Worm (Caenorhabditis elegans) whole organism, L2 larva: ENCODE data around the gene C05D11.5.

ENCODE experiments used
- C34F6.9 ChIP-seq: fragments of 150-350 bp; optimal IDR thresholded peaks from 2 replicates; lab custom pipeline; 2014; ENCODE audit warnings: missing biosample characterization, missing genetic modification characterization
- F13H6.1 ChIP-seq: sonication (generic microtip); optimal IDR thresholded peaks from 2 replicates; lab custom pipeline; 2016; ENCODE audit warnings: missing genetic modification characterization, missing compliant biosample characterization
- ZK546.5 ChIP-seq: sonication (generic microtip); optimal IDR thresholded peaks from 2 replicates; lab custom pipeline; 2017; ENCODE audit warnings: missing biosample characterization, missing genetic modification characterization
- alr-1 ChIP-seq: fragments of 150-350 bp; optimal IDR thresholded peaks from 2 replicates; lab custom pipeline; 2014; ENCODE audit warnings: missing biosample characterization, missing genetic modification characterization
- ama-1 ChIP-seq: fragments of 150-350 bp; optimal IDR thresholded peaks from 2 replicates; lab custom pipeline; 2018; ENCODE audit warnings: inconsistent platforms
- blmp-1 ChIP-seq: sonication (generic microtip); optimal IDR thresholded peaks from 2 replicates; lab custom pipeline; 2017; ENCODE audit warnings: missing genetic modification characterization, mild to moderate bottlenecking, missing compliant biosample characterization, antibody characterized with exemption, moderate library complexity; ENCODE audit not compliant: insufficient read depth
- ceh-16 ChIP-seq: fragments of 150-350 bp; optimal IDR thresholded peaks from 2 replicates; lab custom pipeline; 2014; ENCODE audit warnings: missing biosample characterization, missing genetic modification characterization
- ceh-82 ChIP-seq: fragments of 150-350 bp; optimal IDR thresholded peaks from 2 replicates; lab custom pipeline; 2014; ENCODE audit warnings: missing biosample characterization, missing genetic modification characterization
- crh-2 ChIP-seq: sonication (generic microtip); optimal IDR thresholded peaks from 2 replicates; lab custom pipeline; 2017; ENCODE audit warnings: missing biosample characterization, missing genetic modification characterization
- dmd-4 ChIP-seq: sonication (generic microtip); optimal IDR thresholded peaks from 2 replicates; lab custom pipeline; 2017; ENCODE audit warnings: missing biosample characterization, missing genetic modification characterization
- elt-3 ChIP-seq: sonication (generic microtip); optimal IDR thresholded peaks from 2 replicates; lab custom pipeline; 2017; ENCODE audit warnings: missing biosample characterization, missing genetic modification characterization
- fos-1 ChIP-seq: fragments of 150-350 bp; optimal IDR thresholded peaks from 2 replicates; lab custom pipeline; 2014; ENCODE audit warnings: missing biosample characterization, missing genetic modification characterization
- gmeb-1 ChIP-seq: fragments of 150-350 bp; optimal IDR thresholded peaks from 2 replicates; lab custom pipeline; 2014; ENCODE audit warnings: missing biosample characterization, missing genetic modification characterization
- lin-13 ChIP-seq: fragments of 150-350 bp; optimal IDR thresholded peaks from 2 replicates; lab custom pipeline; 2014; ENCODE audit warnings: missing biosample characterization, missing genetic modification reagents, missing genetic modification characterization
- lin-39 ChIP-seq: fragments of 150-350 bp; optimal IDR thresholded peaks from 2 replicates; lab custom pipeline; 2014; ENCODE audit warnings: missing biosample characterization, missing genetic modification reagents, missing genetic modification characterization
- lsy-2 ChIP-seq, 2 experiments: fragments of 150-350 bp in 1 of 2; sonication (generic microtip) in 1 of 2; optimal IDR thresholded peaks; 2 replicates each; lab custom pipeline; 2014 to 2017; ENCODE audit warnings: missing biosample characterization in 2 of 2, missing genetic modification characterization in 2 of 2
- mdl-1 ChIP-seq, 2 experiments: fragments of 150-350 bp in 1 of 2; sonication (generic microtip) in 1 of 2; optimal IDR thresholded peaks; 2 replicates each; lab custom pipeline; 2017; ENCODE audit warnings: missing biosample characterization in 2 of 2, missing genetic modification characterization in 2 of 2
- nhr-10 ChIP-seq: sonication (generic microtip); optimal IDR thresholded peaks from 2 replicates; lab custom pipeline; 2017; ENCODE audit warnings: missing biosample characterization, missing genetic modification characterization
- nhr-11 ChIP-seq: fragments of 150-350 bp; optimal IDR thresholded peaks from 2 replicates; lab custom pipeline; 2014; ENCODE audit warnings: missing biosample characterization, missing genetic modification characterization
- nhr-12 ChIP-seq: fragments of 150-350 bp; optimal IDR thresholded peaks from 2 replicates; lab custom pipeline; 2014; ENCODE audit warnings: missing biosample characterization, missing genetic modification characterization
- nhr-129 ChIP-seq: fragments of 150-350 bp; optimal IDR thresholded peaks from 2 replicates; lab custom pipeline; 2014; ENCODE audit warnings: missing biosample characterization, missing genetic modification characterization
- nhr-21 ChIP-seq: fragments of 150-350 bp; optimal IDR thresholded peaks from 2 replicates; lab custom pipeline; 2014; ENCODE audit warnings: missing biosample characterization, missing genetic modification characterization
- nhr-25 ChIP-seq: fragments of 150-350 bp; sonication (generic microtip); optimal IDR thresholded peaks from 3 replicates; lab custom pipeline; 2014; ENCODE audit warnings: missing biosample characterization, missing genetic modification characterization
- nhr-6 ChIP-seq: fragments of 150-350 bp; optimal IDR thresholded peaks from 2 replicates; lab custom pipeline; 2014; ENCODE audit warnings: missing biosample characterization, missing genetic modification characterization
- nhr-77 ChIP-seq: fragments of 150-350 bp; optimal IDR thresholded peaks from 2 replicates; lab custom pipeline; 2014; ENCODE audit warnings: missing biosample characterization, missing genetic modification characterization
- peb-1 ChIP-seq: fragments of 150-350 bp; optimal IDR thresholded peaks from 2 replicates; lab custom pipeline; 2014; ENCODE audit warnings: missing biosample characterization, missing genetic modification characterization
- skn-1 ChIP-seq: sonication (generic microtip); optimal IDR thresholded peaks from 2 replicates; lab custom pipeline; 2017; ENCODE audit warnings: missing biosample characterization, missing genetic modification characterization
- sma-3 ChIP-seq: sonication (generic microtip); optimal IDR thresholded peaks from 2 replicates; lab custom pipeline; 2016; ENCODE audit warnings: missing genetic modification reagents, missing genetic modification characterization, missing compliant biosample characterization
- sma-9 ChIP-seq, 2 experiments: fragments of 150-350 bp in 1 of 2; sonication (generic microtip) in 1 of 2; optimal IDR thresholded peaks; 2 replicates each; lab custom pipeline; 2014 to 2016; ENCODE audit warnings: missing genetic modification characterization in 2 of 2, mild to moderate bottlenecking in 1 of 2, missing biosample characterization in 1 of 2, missing compliant biosample characterization in 1 of 2, missing genetic modification reagents in 1 of 2, moderate library complexity in 1 of 2
- snpc-4 ChIP-seq: fragments of 150-350 bp; optimal IDR thresholded peaks from 2 replicates; lab custom pipeline; 2014; ENCODE audit warnings: missing biosample characterization, missing genetic modification characterization
- unc-39 ChIP-seq: fragments of 150-350 bp; optimal IDR thresholded peaks from 2 replicates; lab custom pipeline; 2014; ENCODE audit warnings: missing biosample characterization, missing genetic modification characterization
- unc-55 ChIP-seq: fragments of 150-350 bp; sonication (generic microtip); optimal IDR thresholded peaks from 3 replicates; lab custom pipeline; 2014; ENCODE audit warnings: missing biosample characterization, missing genetic modification reagents, missing genetic modification characterization
- unc-62 ChIP-seq: fragments of 150-350 bp; optimal IDR thresholded peaks from 2 replicates; lab custom pipeline; 2014; ENCODE audit warnings: missing biosample characterization, missing genetic modification reagents, missing genetic modification characterization
- ztf-1 ChIP-seq: fragments of 200-800 bp; sonication (Bioruptor generic); conservative IDR thresholded peaks from 2 replicates; pipeline ENCODE4 v1.3.6; 2022; ENCODE audit warnings: missing genetic modification characterization, missing compliant biosample characterization
- ztf-4 ChIP-seq: fragments of 150-350 bp; optimal IDR thresholded peaks from 2 replicates; lab custom pipeline; 2014; ENCODE audit warnings: missing biosample characterization, missing genetic modification characterization

Gene C05D11.5

DNA sequence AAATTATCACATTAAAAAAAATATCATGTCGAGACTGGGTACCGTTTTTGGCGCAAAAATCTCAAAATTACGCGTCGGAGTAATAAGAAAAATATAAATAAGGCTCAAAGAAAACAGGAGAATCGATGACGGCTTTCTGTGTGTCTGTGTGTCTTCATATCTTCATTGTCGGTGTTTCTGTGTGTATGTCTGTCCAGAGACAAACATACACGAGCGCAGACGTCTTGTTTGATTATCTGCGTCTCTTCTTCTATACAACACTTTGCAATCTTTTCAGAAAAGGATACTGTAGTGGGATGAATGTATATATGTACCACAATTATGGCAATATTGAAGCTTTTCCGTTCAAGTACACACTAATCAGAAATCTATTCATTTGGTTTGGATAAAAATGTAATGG, 32.5 kb upstream of the C05D11.5 start, which contains the start of gene C05D11.13 (continued):
- TF ChIP-seq elt-3 (no peak), ceh-82 (tag; lab: Kevin White, UChicago) (no peak), alr-1 (tag; lab: Kevin White, UChicago) (no peak)

DNA sequence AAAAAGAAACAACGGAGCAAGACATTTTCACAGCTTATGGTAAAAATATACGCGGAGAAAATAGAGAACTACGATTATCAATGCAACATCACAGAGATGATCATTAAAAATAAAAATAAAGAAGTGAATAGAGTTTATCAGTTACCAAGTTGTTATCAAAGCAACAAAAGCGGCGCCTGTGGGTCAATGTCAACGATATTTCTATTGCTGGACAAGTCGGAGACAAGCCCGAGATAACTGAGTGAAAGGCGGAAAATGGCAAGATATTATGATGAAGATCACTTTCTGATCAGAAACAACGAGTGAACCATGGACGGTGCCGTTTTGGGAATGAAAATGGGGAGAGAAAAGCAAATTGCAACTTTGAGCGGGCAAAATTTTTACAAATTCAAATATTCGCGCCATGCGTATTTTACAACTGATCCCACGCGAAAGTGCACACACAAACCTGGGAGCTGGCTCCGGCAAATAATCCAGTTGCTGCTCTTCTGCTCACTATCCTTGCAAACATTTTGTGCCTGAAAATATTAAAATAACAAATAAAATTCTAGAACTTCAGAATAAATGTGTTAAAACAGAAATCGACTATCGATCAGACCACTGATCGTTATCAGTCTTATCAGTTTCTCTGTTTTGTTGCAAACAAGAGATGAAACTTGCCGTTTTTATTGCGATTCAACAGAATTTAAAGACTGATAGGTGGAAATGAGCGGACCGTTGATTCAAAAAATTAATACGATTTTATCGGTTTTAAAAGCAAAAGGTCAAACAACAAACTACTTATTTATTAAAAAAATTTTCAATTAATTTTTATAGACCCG, 30.7 kb upstream of the C05D11.5 start, which contains the start of gene mel-32:
Gene mel-32, minus strand, starts transcription at position 696 of the 821 bp plus-strand sequence.
- TF ChIP-seq mdl-1 (tag; optimal IDR thresholded peaks at IDR 0.05; lab: Kevin White, UChicago): no peak
- TF ChIP-seq elt-3: no peak
- TF ChIP-seq fos-1: peak; percentile 22
- peak; percentile 16 for TF ChIP-seq crh-2 (tag; lab: Kevin White, UChicago)
- TF ChIP-seq lsy-2 (tag; optimal IDR thresholded peaks at IDR 0.05; lab: Kevin White, UChicago): peak in 1 of 2 experiments; percentile 49
- peak; percentile 31 for TF ChIP-seq ama-1 (lab: Kevin White, UChicago)
- TF ChIP-seq gmeb-1 (tag; lab: Kevin White, UChicago): no peak
- no peak for TF ChIP-seq nhr-12 (tag; lab: Kevin White, UChicago)
- no peak for TF ChIP-seq nhr-10 (tag; lab: Kevin White, UChicago)
- TF ChIP-seq ztf-1 (GFP tag; lab: Robert Waterston, UW): no peak
- peak; percentile 2 for TF ChIP-seq sma-3 (GFP tag; lab: Kevin White, UChicago)
- peak; percentile 22 for TF ChIP-seq sma-9 (GFP tag; optimal IDR thresholded peaks at IDR 0.05; lab: Kevin White, UChicago)
- TF ChIP-seq sma-9 (tag; optimal IDR thresholded peaks at IDR 0.05; lab: Kevin White, UChicago): no peak
- TF ChIP-seq ZK546.5 (tag; lab: Kevin White, UChicago): no peak
- peak; percentile 21 for TF ChIP-seq blmp-1 (tag; lab: Kevin White, UChicago)

DNA sequence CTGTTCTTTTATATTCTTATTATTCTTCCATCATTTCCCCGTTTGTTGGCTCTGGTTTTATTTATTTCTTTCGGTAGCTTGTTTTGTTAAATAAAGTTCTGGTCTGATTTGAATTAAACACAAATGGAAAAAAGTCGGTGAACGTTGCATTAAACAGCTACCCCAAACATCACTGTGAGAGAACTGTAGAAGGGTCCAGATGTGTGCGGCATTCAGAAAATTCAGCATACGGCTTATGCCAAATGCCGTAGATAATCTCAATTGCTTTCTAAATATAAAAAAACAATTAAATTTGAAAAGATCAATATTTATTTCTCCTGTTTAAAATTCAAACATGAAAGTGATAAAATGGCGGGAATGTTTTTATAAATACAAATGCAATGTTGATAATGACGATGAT, 28.0 kb upstream of the C05D11.5 start:
- TF ChIP-seq nhr-12 (tag; lab: Kevin White, UChicago) (no peak), ztf-1 (GFP tag; lab: Robert Waterston, UW) (no peak), blmp-1 (tag; lab: Kevin White, UChicago) (no peak), dmd-4 (tag; lab: Kevin White, UChicago) (no peak), lin-13 (GFP tag; lab: Kevin White, UChicago) (no peak), snpc-4 (tag; lab: Kevin White, UChicago) (no peak), gmeb-1 (tag; lab: Kevin White, UChicago) (no peak), ceh-16 (tag; lab: Kevin White, UChicago) (no peak)

DNA sequence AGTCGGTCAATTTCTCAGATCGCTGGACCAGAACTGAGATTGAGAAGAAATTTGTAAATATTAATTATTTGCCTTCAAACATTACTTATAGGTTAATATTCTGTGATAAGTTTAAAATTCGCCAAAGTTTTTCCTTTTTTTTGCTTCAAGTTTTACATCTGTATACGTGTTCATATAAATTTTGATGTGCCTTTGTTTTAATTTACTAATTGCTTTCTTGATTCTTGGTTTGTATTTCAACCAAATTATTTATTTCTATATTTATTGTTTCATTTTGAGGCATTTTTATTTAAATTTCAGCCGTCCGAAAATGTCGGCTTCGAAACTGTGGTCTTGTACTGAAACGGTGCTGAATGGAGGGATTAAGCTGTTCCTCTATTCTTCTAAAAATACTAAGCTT, 24.5 kb upstream of the C05D11.5 start, which contains the start of gene C05D11.1:
Gene C05D11.1, plus strand, starts transcription at position 301 of the 400 bp plus-strand sequence.
- no peak for TF ChIP-seq fos-1
- TF ChIP-seq ZK546.5 (tag; lab: Kevin White, UChicago): no peak
- TF ChIP-seq elt-3: no peak
- TF ChIP-seq nhr-21 (tag; lab: Kevin White, UChicago): no peak
- no peak for TF ChIP-seq peb-1 (tag; lab: Kevin White, UChicago)
- no peak for TF ChIP-seq sma-9 (GFP tag; optimal IDR thresholded peaks at IDR 0.05; lab: Kevin White, UChicago)
- no peak for TF ChIP-seq sma-9 (tag; optimal IDR thresholded peaks at IDR 0.05; lab: Kevin White, UChicago)
- TF ChIP-seq ztf-1 (GFP tag; lab: Robert Waterston, UW): no peak
- TF ChIP-seq snpc-4 (tag; lab: Kevin White, UChicago): no peak
- TF ChIP-seq unc-39 (tag; lab: Kevin White, UChicago): no peak
- TF ChIP-seq nhr-129 (tag; lab: Kevin White, UChicago): no peak
- TF ChIP-seq F13H6.1: no peak
- TF ChIP-seq nhr-6: no peak
- no peak for TF ChIP-seq C34F6.9
- TF ChIP-seq nhr-11 (tag; lab: Kevin White, UChicago): no peak
- no peak for TF ChIP-seq unc-62 (GFP tag; lab: Kevin White, UChicago)
- no peak for TF ChIP-seq unc-55 (GFP tag; lab: Kevin White, UChicago)
- no peak for TF ChIP-seq lsy-2 (tag; optimal IDR thresholded peaks at IDR 0.05; lab: Kevin White, UChicago)
- TF ChIP-seq ztf-4 (tag; lab: Kevin White, UChicago): no peak

DNA sequence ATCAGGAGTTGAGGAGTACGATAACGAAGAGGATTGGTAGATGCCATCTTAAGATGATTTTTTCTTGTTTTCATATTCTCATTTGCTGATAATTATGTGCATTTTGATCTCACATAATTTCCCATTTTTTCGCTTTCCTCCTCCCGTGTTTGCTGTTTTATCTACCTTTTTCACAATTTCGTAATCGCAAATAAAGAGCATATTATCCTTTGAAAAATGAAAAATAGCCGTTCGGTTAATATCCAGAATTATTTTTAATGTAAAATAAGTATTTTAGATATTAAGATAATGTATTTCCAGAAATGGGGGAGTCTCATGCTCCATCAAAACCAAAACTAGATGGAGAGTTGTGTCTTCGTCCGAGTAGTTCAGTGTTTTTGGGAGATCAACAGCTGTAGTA, 21.1 kb upstream of the C05D11.5 start, which contains the start of gene vps-16:
Gene vps-16, plus strand, starts transcription at position 301 of the 400 bp plus-strand sequence.
- TF ChIP-seq fos-1: no peak
- no peak for TF ChIP-seq skn-1 (tag; lab: Kevin White, UChicago)
- no peak for TF ChIP-seq alr-1 (tag; lab: Kevin White, UChicago)
- TF ChIP-seq dmd-4 (tag; lab: Kevin White, UChicago): no peak
- no peak for TF ChIP-seq sma-3 (GFP tag; lab: Kevin White, UChicago)
- TF ChIP-seq lin-39: no peak
- TF ChIP-seq nhr-25: no peak
- no peak for TF ChIP-seq nhr-77 (tag; lab: Kevin White, UChicago)
- TF ChIP-seq ZK546.5 (tag; lab: Kevin White, UChicago): no peak
- no peak for TF ChIP-seq blmp-1 (tag; lab: Kevin White, UChicago)
